Worm (Caenorhabditis elegans): ENCODE results near the gene srbc-54.
"Not testable (repeated sequence)": the region's sequence is repeated elsewhere in the genome, so short reads cannot be mapped to it uniquely, and the experiment has no call there.

DNA sequence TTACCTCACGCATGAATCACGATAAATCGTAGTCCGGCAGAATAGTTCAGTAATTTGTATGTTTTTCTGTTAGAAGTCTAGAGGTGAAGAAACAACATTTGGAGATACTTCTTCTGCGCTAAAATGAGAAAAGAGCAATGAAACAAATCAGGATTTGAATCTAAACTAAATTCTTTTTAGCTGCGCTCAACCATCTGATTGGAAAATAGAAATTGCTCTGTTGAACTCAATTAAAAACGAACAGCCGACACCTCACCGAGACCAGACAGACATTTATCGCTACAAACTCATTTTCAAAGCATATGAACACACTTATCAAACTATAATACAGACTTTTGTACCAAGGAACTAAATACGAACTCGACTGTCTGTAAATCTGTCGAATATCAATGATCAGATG lies 30.9 kb downstream of the srbc-54 start, which contains the start of gene T26E4.9:
- not testable (repeated sequence) for TF ChIP-seq dao-5, W03F9.2 (tag; optimal IDR thresholded peaks at IDR 0.05)
